Worm (Caenorhabditis elegans): Measurements from ENCODE around the gene slc-17.4.

Gene slc-17.4

ce11 chrIV:17328834-17329233 is 37.3 kb upstream of the slc-17.4 start, which contains the start of gene ceh-88:
ceh-88 (plus strand) TSS chrIV:17329188.
- TF ChIP-seq lsy-12 (tag; optimal IDR thresholded peaks at IDR 0.05), result no peak
- TF ChIP-seq ama-1 (optimal IDR thresholded peaks at IDR 0.05), result peak; percentile 45
- no peak for TF ChIP-seq nhr-23 (tag; optimal IDR thresholded peaks at IDR 0.05)
- TF ChIP-seq ceh-16 (tag; optimal IDR thresholded peaks at IDR 0.05), result no peak
- TF ChIP-seq skn-1 (tag; optimal IDR thresholded peaks at IDR 0.05), result no peak
- TF ChIP-seq unc-62 (GFP tag; optimal IDR thresholded peaks at IDR 0.05), result no peak
- TF ChIP-seq nhr-28 (tag; optimal IDR thresholded peaks at IDR 0.05), result no peak
- no peak for TF ChIP-seq nhr-11 (tag; optimal IDR thresholded peaks at IDR 0.05)
- no peak for TF ChIP-seq nhr-76 (tag; optimal IDR thresholded peaks at IDR 0.05)
- TF ChIP-seq ceh-82 (tag; optimal IDR thresholded peaks at IDR 0.05), result no peak
- no peak for TF ChIP-seq egl-27 (tag; optimal IDR thresholded peaks at IDR 0.05)
- no peak for TF ChIP-seq zag-1 (tag; optimal IDR thresholded peaks at IDR 0.05)
- peak; percentile 17 for TF ChIP-seq pha-4 (tag; optimal IDR thresholded peaks at IDR 0.05)
- no peak for TF ChIP-seq aly-2 (tag; optimal IDR thresholded peaks at IDR 0.05)
- no peak for TF ChIP-seq nhr-237 (tag; optimal IDR thresholded peaks at IDR 0.05)
- TF ChIP-seq ceh-28 (tag; optimal IDR thresholded peaks at IDR 0.05), result peak; percentile 25
- TF ChIP-seq elt-2 (tag; optimal IDR thresholded peaks at IDR 0.05), result peak; percentile 13
- no peak for TF ChIP-seq tbx-2 (tag; optimal IDR thresholded peaks at IDR 0.05)
- TF ChIP-seq nhr-43 (tag; optimal IDR thresholded peaks at IDR 0.05; ENCODE audit: poor library complexity, severe bottlenecking), result no peak
- no peak for TF ChIP-seq fkh-2 (tag; optimal IDR thresholded peaks at IDR 0.05)
- peak; percentile 4 for TF ChIP-seq sea-2 (GFP tag; optimal IDR thresholded peaks at IDR 0.05)
- TF ChIP-seq nhr-12 (tag; optimal IDR thresholded peaks at IDR 0.05), result no peak
- TF ChIP-seq mml-1 (tag; optimal IDR thresholded peaks at IDR 0.05), result no peak
- TF ChIP-seq fos-1 (tag; optimal IDR thresholded peaks at IDR 0.05), result no peak
- TF ChIP-seq snpc-4 (tag; optimal IDR thresholded peaks at IDR 0.05), result no peak
- no peak for TF ChIP-seq R02D3.7 (tag; optimal IDR thresholded peaks at IDR 0.05)
- no peak for TF ChIP-seq nfya-1 (tag; optimal IDR thresholded peaks at IDR 0.05; ENCODE audit: insufficient read depth)
- TF ChIP-seq nhr-25 (tag; optimal IDR thresholded peaks at IDR 0.05), result no peak
- TF ChIP-seq egl-5 (tag; optimal IDR thresholded peaks at IDR 0.05), result no peak
- TF ChIP-seq ztf-11 (tag; optimal IDR thresholded peaks at IDR 0.05), result no peak
- TF ChIP-seq eor-1 (tag; optimal IDR thresholded peaks at IDR 0.05), result no peak
- no peak for TF ChIP-seq lin-15B (tag; optimal IDR thresholded peaks at IDR 0.05)
- no peak for TF ChIP-seq jun-1 (tag; optimal IDR thresholded peaks at IDR 0.05)
- TF ChIP-seq fkh-10 (GFP tag; optimal IDR thresholded peaks at IDR 0.05), result no peak
- no peak for TF ChIP-seq nhr-67 (tag; optimal IDR thresholded peaks at IDR 0.05)
- TF ChIP-seq hmg-11 (tag; optimal IDR thresholded peaks at IDR 0.05), result peak; percentile 36
- TF ChIP-seq ztf-4 (tag; optimal IDR thresholded peaks at IDR 0.05), result no peak
- no peak for TF ChIP-seq elt-1 (tag; optimal IDR thresholded peaks at IDR 0.05)
- no peak for TF ChIP-seq unc-39 (tag; optimal IDR thresholded peaks at IDR 0.05)
- no peak for TF ChIP-seq pqm-1 (tag; optimal IDR thresholded peaks at IDR 0.05)

- TF ChIP-seq egl-5 (tag; optimal IDR thresholded peaks at IDR 0.05) (no peak), pqm-1 (tag; optimal IDR thresholded peaks at IDR 0.05) (peak; percentile 20), elt-2 (tag; optimal IDR thresholded peaks at IDR 0.05) (peak; percentile 70), fkh-10 (GFP tag; optimal IDR thresholded peaks at IDR 0.05) (no peak)
These were observed 28.9 kb upstream of the slc-17.4 start, which contains the start of gene C49C3.4 for ce11 chrIV:17320445-17320844. C49C3.4 (plus strand) TSS chrIV:17320795.

DNA sequence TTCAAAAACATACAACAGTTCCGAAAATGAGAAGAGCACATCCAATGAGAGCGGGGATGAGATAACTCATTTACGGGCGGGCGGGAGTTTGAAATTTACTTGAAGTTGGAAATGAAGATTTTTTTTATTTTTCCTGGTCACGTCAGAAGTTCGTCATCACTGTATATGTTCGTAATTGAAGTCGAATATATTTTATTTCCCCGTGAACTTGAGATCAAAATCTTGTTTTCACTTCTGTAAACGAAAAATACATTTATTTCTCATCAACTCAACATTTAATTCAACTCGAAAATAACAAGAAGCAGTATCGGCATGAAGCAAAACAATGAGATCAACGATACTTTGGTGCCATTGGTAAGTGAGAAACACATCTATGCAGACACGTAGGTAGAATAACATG is 24.9 kb upstream of the slc-17.4 start, which contains the start of gene C49C3.20:
TSS of gene C49C3.20 (minus strand) at position 101 of the 400 bp plus-strand sequence.
- TF ChIP-seq lsy-12 (tag; optimal IDR thresholded peaks at IDR 0.05) (no peak), tbx-2 (tag; optimal IDR thresholded peaks at IDR 0.05) (no peak), unc-39 (tag; optimal IDR thresholded peaks at IDR 0.05) (no peak), lin-15B (tag; optimal IDR thresholded peaks at IDR 0.05) (no peak), hmg-11 (tag; optimal IDR thresholded peaks at IDR 0.05) (no peak), nhr-67 (tag; optimal IDR thresholded peaks at IDR 0.05) (no peak), sea-2 (GFP tag; optimal IDR thresholded peaks at IDR 0.05) (no peak), elt-2 (tag; optimal IDR thresholded peaks at IDR 0.05) (no peak), ZK546.5 (tag; optimal IDR thresholded peaks at IDR 0.05) (no peak), nhr-28 (tag; optimal IDR thresholded peaks at IDR 0.05) (no peak), skn-1 (tag; optimal IDR thresholded peaks at IDR 0.05) (no peak), ztf-4 (tag; optimal IDR thresholded peaks at IDR 0.05) (no peak), pqm-1 (tag; optimal IDR thresholded peaks at IDR 0.05) (no peak), snpc-4 (tag; optimal IDR thresholded peaks at IDR 0.05) (no peak), nfya-1 (tag; optimal IDR thresholded peaks at IDR 0.05; ENCODE audit: insufficient read depth) (no peak)
